Fruit fly (Drosophila melanogaster) whole organism, embryonic: ENCODE data around the gene Chro.

Experiments used
- Bteb2 ChIP-seq: fragments of 200-800 bp; sonication (Bioruptor generic); optimal IDR thresholded peaks from 2 replicates; lab custom pipeline; 2016; ENCODE audit warnings: missing biosample characterization, missing genetic modification characterization
- CG10274 ChIP-seq: fragments of 200-800 bp; sonication (Bioruptor generic); optimal IDR thresholded peaks from 3 replicates; lab custom pipeline; 2017; ENCODE audit warnings: missing biosample characterization, mild to moderate bottlenecking, missing genetic modification characterization
- CG10565 ChIP-seq: fragments of 200-800 bp; sonication (Bioruptor generic); optimal IDR thresholded peaks from 3 replicates; lab custom pipeline; 2016; ENCODE audit warnings: missing biosample characterization, mild to moderate bottlenecking, missing genetic modification characterization
- CG10979 ChIP-seq: fragments of 200-800 bp; sonication (Bioruptor generic); optimal IDR thresholded peaks from 2 replicates; lab custom pipeline; 2018; ENCODE audit warnings: missing biosample characterization, mild to moderate bottlenecking, missing genetic modification characterization, moderate library complexity
- CG13894 ChIP-seq: fragments of 200-800 bp; sonication (Bioruptor generic); optimal IDR thresholded peaks from 3 replicates; lab custom pipeline; 2018; ENCODE audit warnings: missing biosample characterization, mild to moderate bottlenecking, missing genetic modification characterization, moderate library complexity
- CG14050 ChIP-seq: fragments of 200-800 bp; sonication (Bioruptor generic); IDR thresholded peaks from 3 replicates; pipeline ENCODE4 v1.3.6; 2022; ENCODE audit warnings: missing biosample characterization, missing genetic modification characterization
- CG15011 ChIP-seq: fragments of 200-800 bp; sonication (Bioruptor generic); optimal IDR thresholded peaks from 3 replicates; lab custom pipeline; 2018; ENCODE audit warnings: missing biosample characterization, mild to moderate bottlenecking, missing genetic modification characterization
- CG1529 ChIP-seq: fragments of 200-800 bp; sonication (Bioruptor generic); optimal IDR thresholded peaks from 3 replicates; lab custom pipeline; 2018; ENCODE audit warnings: missing biosample characterization, missing genetic modification characterization
- CG2875 ChIP-seq: fragments of 200-800 bp; sonication (Bioruptor generic); optimal IDR thresholded peaks from 2 replicates; lab custom pipeline; 2017; ENCODE audit warnings: missing biosample characterization, mild to moderate bottlenecking, missing genetic modification characterization, missing genetic modification reagents
- CG30020 ChIP-seq: fragments of 200-800 bp; optimal IDR thresholded peaks from 2 replicates; lab custom pipeline; 2019; ENCODE audit warnings: missing biosample characterization, mild to moderate bottlenecking, missing genetic modification characterization, moderate library complexity
- CG3163 ChIP-seq: fragments of 200-800 bp; sonication (Bioruptor generic); optimal IDR thresholded peaks from 3 replicates; lab custom pipeline; 2016; ENCODE audit warnings: missing biosample characterization, missing genetic modification characterization
- CG32767 ChIP-seq: fragments of 200-800 bp; sonication (Bioruptor generic); IDR thresholded peaks from 2 replicates; pipeline ENCODE4 v1.3.6; 2022; ENCODE audit warnings: missing biosample characterization, missing genetic modification characterization
- CG32772 ChIP-seq: fragments of 200-800 bp; sonication (Bioruptor generic); IDR thresholded peaks from 2 replicates; pipeline ENCODE4 v1.3.6; 2022; ENCODE audit warnings: missing biosample characterization, missing genetic modification characterization
- CG34422 ChIP-seq: fragments of 200-800 bp; sonication (Bioruptor generic); IDR thresholded peaks from 3 replicates; pipeline ENCODE4 v1.3.6; 2022; ENCODE audit warnings: missing biosample characterization, missing genetic modification characterization
- CG3726 ChIP-seq: fragments of 200-800 bp; sonication (Bioruptor generic); IDR thresholded peaks from 3 replicates; pipeline ENCODE4, ENCODE4 v1.3.6; 2022; ENCODE audit warnings: missing biosample characterization, missing genetic modification characterization
- CG4328 ChIP-seq: fragments of 200-800 bp; sonication (Bioruptor generic); optimal IDR thresholded peaks from 3 replicates; lab custom pipeline; 2017; ENCODE audit warnings: missing biosample characterization, missing genetic modification reagents, missing genetic modification characterization
- CG6175 ChIP-seq: fragments of 200-800 bp; sonication (Bioruptor generic); IDR thresholded peaks from 3 replicates; pipeline ENCODE4 v1.3.6; 2022; ENCODE audit warnings: missing biosample characterization, missing genetic modification characterization
- CG6272 ChIP-seq: fragments of 200-800 bp; sonication (Bioruptor generic); IDR thresholded peaks from 2 replicates; pipeline ENCODE4 v1.3.6; 2022; ENCODE audit warnings: missing biosample characterization, missing genetic modification characterization
- CG7357 ChIP-seq: fragments of 200-800 bp; sonication (Bioruptor generic); IDR thresholded peaks from 3 replicates; pipeline ENCODE4 v1.3.6; 2022; ENCODE audit warnings: missing biosample characterization, missing genetic modification characterization
- CG8944 ChIP-seq: fragments of 200-800 bp; sonication (Bioruptor generic); optimal IDR thresholded peaks from 3 replicates; lab custom pipeline; 2016; ENCODE audit warnings: missing biosample characterization, missing genetic modification characterization
- CrebB ChIP-seq: fragments of 200-800 bp; sonication (Bioruptor generic); optimal IDR thresholded peaks from 3 replicates; lab custom pipeline; 2018; ENCODE audit warnings: missing biosample characterization, mild to moderate bottlenecking, missing genetic modification characterization
- Dip2 ChIP-seq: fragments of 200-800 bp; sonication (Bioruptor generic); IDR thresholded peaks from 2 replicates; pipeline ENCODE4 v1.3.6; 2022; ENCODE audit warnings: missing biosample characterization, missing genetic modification characterization
- E2f1 ChIP-seq: fragments of 200-800 bp; sonication (Bioruptor generic); IDR thresholded peaks from 2 replicates; pipeline ENCODE4 v1.3.6; 2022; ENCODE audit warnings: missing biosample characterization, missing genetic modification characterization
- HLH3B ChIP-seq: fragments of 200-800 bp; sonication (Bioruptor generic); IDR thresholded peaks from 2 replicates; pipeline ENCODE4 v1.3.6; 2022; ENCODE audit warnings: missing biosample characterization, missing genetic modification characterization
- Hand ChIP-seq: fragments of 200-800 bp; sonication (Bioruptor generic); optimal IDR thresholded peaks from 2 replicates; lab custom pipeline; 2017; ENCODE audit warnings: mild to moderate bottlenecking, missing biosample characterization, missing genetic modification reagents, missing genetic modification characterization
- Kr ChIP-seq: fragments of 200-800 bp; sonication (Bioruptor generic); optimal IDR thresholded peaks from 2 replicates; lab custom pipeline; 2017; ENCODE audit warnings: missing biosample characterization, mild to moderate bottlenecking, missing genetic modification characterization
- Mes4 ChIP-seq: fragments of 200-800 bp; sonication (Bioruptor generic); optimal IDR thresholded peaks from 2 replicates; lab custom pipeline; 2016; ENCODE audit warnings: missing biosample characterization, missing genetic modification characterization
- NC2β ChIP-seq: fragments of 200-800 bp; sonication (Bioruptor generic); optimal IDR thresholded peaks from 2 replicates; lab custom pipeline; 2016; ENCODE audit warnings: missing biosample characterization, missing genetic modification characterization
- NK7.1 ChIP-seq: fragments of 200-800 bp; sonication (Bioruptor generic); optimal IDR thresholded peaks from 3 replicates; lab custom pipeline; 2016; ENCODE audit warnings: missing biosample characterization, missing genetic modification characterization
- Oli ChIP-seq: fragments of 200-800 bp; sonication (Bioruptor generic); optimal IDR thresholded peaks from 2 replicates; lab custom pipeline; 2018; ENCODE audit warnings: missing biosample characterization, mild to moderate bottlenecking, missing genetic modification characterization, moderate library complexity
- Rx ChIP-seq: fragments of 200-800 bp; sonication (Bioruptor generic); IDR thresholded peaks from 2 replicates; pipeline ENCODE4 v1.3.6; 2022; ENCODE audit warnings: missing biosample characterization, missing genetic modification characterization
- Vsx1 ChIP-seq: fragments of 200-800 bp; sonication (Bioruptor generic); optimal IDR thresholded peaks from 2 replicates; lab custom pipeline; 2017; ENCODE audit warnings: missing biosample characterization, mild to moderate bottlenecking, missing genetic modification characterization, missing genetic modification reagents
- ara ChIP-seq: fragments of 200-800 bp; sonication (Bioruptor generic); IDR thresholded peaks from 2 replicates; pipeline ENCODE4 v1.3.6; 2022; ENCODE audit warnings: missing biosample characterization, missing genetic modification characterization
- bbx ChIP-seq: fragments of 200-800 bp; sonication (Bioruptor generic); IDR thresholded peaks from 2 replicates; pipeline ENCODE4 v1.3.6; 2022; ENCODE audit warnings: missing biosample characterization, missing genetic modification characterization; ENCODE audit not compliant: partially characterized antibody
- btn ChIP-seq: fragments of 200-800 bp; sonication (Bioruptor generic); optimal IDR thresholded peaks from 2 replicates; lab custom pipeline; 2016; ENCODE audit warnings: missing biosample characterization, missing genetic modification characterization
- corto ChIP-seq: fragments of 200-800 bp; sonication (Bioruptor generic); optimal IDR thresholded peaks from 2 replicates; lab custom pipeline; 2016; ENCODE audit warnings: missing biosample characterization, mild to moderate bottlenecking, missing genetic modification characterization, moderate library complexity
- cwo ChIP-seq: fragments of 200-800 bp; sonication (Bioruptor generic); optimal IDR thresholded peaks from 3 replicates; lab custom pipeline; 2017; ENCODE audit warnings: missing biosample characterization, missing genetic modification characterization, mild to moderate bottlenecking, moderate library complexity, missing genetic modification reagents
- dati ChIP-seq: fragments of 200-800 bp; sonication (Bioruptor generic); IDR thresholded peaks from 2 replicates; pipeline ENCODE4 v1.3.6; 2022; ENCODE audit warnings: missing biosample characterization, missing genetic modification characterization
- ewg ChIP-seq: fragments of 200-800 bp; sonication (Bioruptor generic); optimal IDR thresholded peaks from 3 replicates; lab custom pipeline; 2017; ENCODE audit warnings: mild to moderate bottlenecking, missing biosample characterization, missing genetic modification reagents, missing genetic modification characterization
- eyg ChIP-seq: fragments of 200-800 bp; sonication (Bioruptor generic); optimal IDR thresholded peaks from 3 replicates; lab custom pipeline; 2016; ENCODE audit warnings: missing biosample characterization, missing genetic modification characterization
- fd64A ChIP-seq: fragments of 200-800 bp; sonication (Bioruptor generic); optimal IDR thresholded peaks from 3 replicates; lab custom pipeline; 2018; ENCODE audit warnings: missing biosample characterization, mild to moderate bottlenecking, missing genetic modification characterization
- h ChIP-seq: fragments of >200 bp; optimal IDR thresholded peaks from 2 replicates; lab custom pipeline; 2017
- jumu ChIP-seq: fragments of 200-800 bp; sonication (Bioruptor generic); optimal IDR thresholded peaks from 3 replicates; lab custom pipeline; 2016; ENCODE audit warnings: missing biosample characterization, missing genetic modification characterization
- lmd ChIP-seq: fragments of 200-800 bp; sonication (Bioruptor generic); IDR thresholded peaks from 2 replicates; pipeline ENCODE4 v1.3.6; 2022; ENCODE audit warnings: missing biosample characterization, missing genetic modification characterization
- oc ChIP-seq: fragments of 200-800 bp; sonication (Bioruptor generic); optimal IDR thresholded peaks from 2 replicates; lab custom pipeline; 2018; ENCODE audit warnings: missing biosample characterization, mild to moderate bottlenecking, missing genetic modification characterization, moderate library complexity
- org-1 ChIP-seq: fragments of 200-800 bp; sonication (Bioruptor generic); optimal IDR thresholded peaks from 2 replicates; lab custom pipeline; 2017; ENCODE audit warnings: missing biosample characterization, missing genetic modification characterization
- phol ChIP-seq: fragments of 200-800 bp; sonication (Bioruptor generic); optimal IDR thresholded peaks from 3 replicates; lab custom pipeline; 2018; ENCODE audit warnings: missing biosample characterization, mild to moderate bottlenecking, missing genetic modification characterization, moderate library complexity
- psq ChIP-seq: fragments of 200-800 bp; sonication (Bioruptor generic); optimal IDR thresholded peaks from 2 replicates; lab custom pipeline; 2017; ENCODE audit warnings: missing biosample characterization, missing genetic modification characterization
- pzg ChIP-seq: fragments of 200-800 bp; sonication (Bioruptor generic); optimal IDR thresholded peaks from 3 replicates; lab custom pipeline; 2018; ENCODE audit warnings: missing biosample characterization, mild to moderate bottlenecking, missing genetic modification characterization, moderate library complexity
- toy ChIP-seq: fragments of 200-800 bp; sonication (Bioruptor generic); IDR thresholded peaks from 2 replicates; pipeline ENCODE4 v1.3.6; 2022; ENCODE audit warnings: missing biosample characterization, missing genetic modification characterization
- ttk ChIP-seq: fragments of 200-800 bp; sonication (Bioruptor generic); IDR thresholded peaks from 2 replicates; pipeline ENCODE4 v2.1.2; 2022; ENCODE audit warnings: missing biosample characterization, missing genetic modification characterization
- zen2 ChIP-seq: fragments of 200-800 bp; sonication (Bioruptor generic); IDR thresholded peaks from 3 replicates; pipeline ENCODE4 v1.3.6; 2022; ENCODE audit warnings: missing biosample characterization, missing genetic modification characterization; ENCODE audit not compliant: partially characterized antibody

Gene Chro

DNA sequence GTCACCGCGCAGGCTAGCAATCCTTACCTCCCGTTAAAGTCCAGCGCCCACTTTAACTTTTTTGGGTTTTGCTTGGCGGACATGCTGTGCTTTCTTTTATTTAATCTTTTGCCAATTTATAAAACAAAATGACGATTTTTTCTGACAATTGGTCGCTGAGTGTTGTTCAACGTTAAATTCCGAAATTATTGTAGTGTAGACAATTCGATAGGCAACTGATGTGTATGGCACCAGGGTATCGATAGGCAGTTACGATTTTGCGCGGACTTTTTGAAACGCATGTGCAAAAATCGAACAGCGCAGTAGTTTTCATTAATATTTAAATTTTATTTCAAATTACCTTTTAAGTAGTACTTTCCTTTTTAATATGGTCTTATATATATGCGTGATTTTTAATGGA, 10.7 kb downstream of the Chro start, which contains the start of gene EMC4 (continued):
- TF ChIP-seq Hand (GFP tag; lab: Kevin White, UChicago) (no peak), HLH3B (GFP tag; lab: Robert Waterston, UW) (no peak; the same call in 1 of the 2 replicates), CG34422 (0 out of 3 replicates have a peak, but pooled peaks have one; percentile 18), jumu (GFP tag; lab: Kevin White, UChicago) (peak; percentile 23), Kr (GFP tag; lab: Kevin White, UChicago) (no peak), CG10565 (GFP tag; lab: Kevin White, UChicago) (no peak), eyg (GFP tag; lab: Kevin White, UChicago) (peak; percentile 8), CG30020 (peak; percentile 32), CG3163 (peak; percentile 39), CG1529 (GFP tag; lab: Kevin White, UChicago) (no peak), CG6272 (GFP tag; lab: Robert Waterston, UW) (no peak), CG10274 (GFP tag; lab: Kevin White, UChicago) (no peak), Mes4 (no peak), pzg (GFP tag; lab: Kevin White, UChicago) (peak; percentile 83), toy (no peak), fd64A (no peak), CG7357 (GFP tag; lab: Robert Waterston, UW) (no peak), CG3726 (GFP tag; lab: Robert Waterston, UW) (no peak), CrebB (no peak), Bteb2 (GFP tag; lab: Kevin White, UChicago) (peak; percentile 55), CG13894 (peak; percentile 38), Vsx1 (GFP tag; lab: Kevin White, UChicago) (no peak), cwo (GFP tag; lab: Kevin White, UChicago) (peak; percentile 6), zen2 (GFP tag; lab: Robert Waterston, UW) (no peak; the same call in 2 of the 3 replicates), E2f1 (no peak), NK7.1 (GFP tag; lab: Kevin White, UChicago) (no peak), CG32767 (GFP tag; lab: Robert Waterston, UW) (0 out of 2 replicates have a peak, but pooled peaks have one; percentile 14), ewg (GFP tag; lab: Kevin White, UChicago) (peak; percentile 20), Oli (tag; lab: Kevin White, UChicago) (no peak), ara (no peak; the same call in 1 of the 2 replicates), corto (GFP tag; lab: Kevin White, UChicago) (peak; percentile 54), psq (GFP tag; lab: Kevin White, UChicago) (no peak), org-1 (GFP tag; lab: Kevin White, UChicago) (no peak), CG15011 (GFP tag; lab: Kevin White, UChicago) (no peak), Dip2 (no peak), CG14050 (0 out of 3 replicates have a peak, but pooled peaks have one; percentile 21), CG10979 (tag; lab: Kevin White, UChicago) (peak; percentile 28), CG8944 (GFP tag; lab: Kevin White, UChicago) (no peak), phol (tag; lab: Kevin White, UChicago) (peak; percentile 87), oc (tag; lab: Kevin White, UChicago) (no peak), CG4328 (no peak), ttk (GFP tag; lab: Robert Waterston, UW) (no peak), CG6175 (GFP tag; lab: Robert Waterston, UW) (peak; percentile 21; the same call in 1 of the 3 replicates), dati (GFP tag; lab: Robert Waterston, UW) (no peak), lmd (GFP tag; lab: Robert Waterston, UW) (no peak; the same call in 1 of the 2 replicates), bbx (GFP tag; lab: Robert Waterston, UW) (peak; percentile 76), CG32772 (GFP tag; lab: Robert Waterston, UW) (no peak), h (no peak), btn (GFP tag; lab: Kevin White, UChicago) (no peak), Rx (GFP tag; lab: Robert Waterston, UW) (no peak), CG2875 (GFP tag; lab: Kevin White, UChicago) (no peak), NC2β (GFP tag; lab: Kevin White, UChicago) (peak; percentile 14)
